Fruit fly (Drosophila melanogaster) whole organism, embryonic: ENCODE results near the gene Acp76A.

Experiments used
- CG17328 ChIP-seq: fragments of 200-800 bp; sonication (Bioruptor generic); IDR thresholded peaks from 2 replicates; pipeline ENCODE4 v1.3.6; 2022; ENCODE audit warnings: missing biosample characterization, missing genetic modification characterization
- CG2199 ChIP-seq: fragments of 200-800 bp; sonication (Bioruptor generic); IDR thresholded peaks from 3 replicates; pipeline ENCODE4 v1.3.6; 2022; ENCODE audit warnings: missing biosample characterization, missing genetic modification characterization
- CG43689 ChIP-seq: fragments of 200-800 bp; sonication (Bioruptor generic); IDR thresholded peaks from 2 replicates; pipeline ENCODE4 v1.3.6; 2022; ENCODE audit warnings: missing biosample characterization, missing genetic modification characterization
- CG6854 ChIP-seq: fragments of 200-800 bp; sonication (Bioruptor generic); optimal IDR thresholded peaks from 3 replicates; lab custom pipeline; 2017; ENCODE audit warnings: missing biosample characterization, mild to moderate bottlenecking, missing genetic modification characterization
- CG8359 ChIP-seq: fragments of 200-800 bp; sonication (Bioruptor generic); optimal IDR thresholded peaks from 2 replicates; lab custom pipeline; 2017; ENCODE audit warnings: missing biosample characterization, mild to moderate bottlenecking, missing genetic modification characterization, borderline replicate concordance
- CG9932 ChIP-seq: fragments of 200-800 bp; sonication (Bioruptor generic); IDR thresholded peaks from 2 replicates; pipeline ENCODE4 v1.3.6; 2022; ENCODE audit warnings: missing biosample characterization, missing genetic modification characterization
- D19A ChIP-seq: fragments of 200-800 bp; optimal IDR thresholded peaks from 3 replicates; lab custom pipeline; 2019; ENCODE audit warnings: missing biosample characterization, mild to moderate bottlenecking, missing genetic modification characterization, moderate library complexity
- Ets65A ChIP-seq: fragments of 200-800 bp; sonication (Bioruptor generic); peaks from one replicate; lab custom pipeline; 2016; ENCODE audit warnings: missing biosample characterization, missing genetic modification characterization
- Gug ChIP-seq: fragments of 200-800 bp; sonication (Bioruptor generic); IDR thresholded peaks from 4 replicates; pipeline ENCODE4 v1.3.6; 2022; ENCODE audit warnings: missing biosample characterization, missing genetic modification characterization
- HHEX ChIP-seq: fragments of 200-800 bp; sonication (Bioruptor generic); optimal IDR thresholded peaks from 3 replicates; lab custom pipeline; 2017; ENCODE audit warnings: missing biosample characterization, mild to moderate bottlenecking, missing genetic modification characterization, missing genetic modification reagents
- HLH54F ChIP-seq: fragments of 200-800 bp; sonication (Bioruptor generic); optimal IDR thresholded peaks from 3 replicates; lab custom pipeline; 2016; ENCODE audit warnings: missing biosample characterization, missing genetic modification characterization
- Hr78 ChIP-seq, 2 experiments: fragments of 200-800 bp in 1 of 2; fragments of >200 bp in 1 of 2; sonication (Bioruptor generic) in 1 of 2; optimal IDR thresholded peaks; 2 replicates each; lab custom pipeline; 2017 to 2019; ENCODE audit warnings: missing biosample characterization in 2 of 2, missing genetic modification characterization in 2 of 2, mild to moderate bottlenecking in 1 of 2, moderate library complexity in 1 of 2
- Med ChIP-seq: fragments of 200-800 bp; sonication (Bioruptor generic); peaks from one replicate; lab custom pipeline; 2016; ENCODE audit warnings: missing biosample characterization, missing genetic modification characterization, mild to moderate bottlenecking, inconsistent platforms, moderate library complexity
- Optix ChIP-seq: fragments of 200-800 bp; sonication (Bioruptor generic); IDR thresholded peaks from 3 replicates; pipeline ENCODE4 v1.3.6; 2022; ENCODE audit warnings: missing biosample characterization, missing genetic modification characterization
- Ptx1 ChIP-seq: fragments of 200-800 bp; sonication (Bioruptor generic); IDR thresholded peaks from 2 replicates; pipeline ENCODE4 v1.3.6; 2022; ENCODE audit warnings: missing biosample characterization, missing genetic modification characterization
- Rfx ChIP-seq: fragments of 200-800 bp; sonication (Bioruptor generic); IDR thresholded peaks from 2 replicates; pipeline ENCODE4 v1.3.6; 2022; ENCODE audit warnings: missing biosample characterization, missing genetic modification characterization
- Six4 ChIP-seq: fragments of 200-800 bp; sonication (Bioruptor generic); optimal IDR thresholded peaks from 2 replicates; lab custom pipeline; 2016; ENCODE audit warnings: missing biosample characterization, missing genetic modification characterization
- Usf ChIP-seq: fragments of 200-800 bp; sonication (Bioruptor generic); optimal IDR thresholded peaks from 2 replicates; lab custom pipeline; 2017; ENCODE audit warnings: missing genotype, missing biosample characterization, missing genetic modification characterization
- abd-A ChIP-seq: fragments of 200-800 bp; sonication (Bioruptor generic); optimal IDR thresholded peaks from 3 replicates; lab custom pipeline; 2019; ENCODE audit warnings: missing biosample characterization, mild to moderate bottlenecking, missing genetic modification characterization, moderate library complexity
- bcd ChIP-seq: fragments of 200-800 bp; sonication (Bioruptor generic); optimal IDR thresholded peaks from 2 replicates; lab custom pipeline; 2017; ENCODE audit warnings: missing biosample characterization, mild to moderate bottlenecking, missing genetic modification characterization
- btn ChIP-seq: fragments of 200-800 bp; sonication (Bioruptor generic); optimal IDR thresholded peaks from 2 replicates; lab custom pipeline; 2016; ENCODE audit warnings: missing biosample characterization, missing genetic modification characterization
- ci ChIP-seq: fragments of 200-800 bp; sonication (Bioruptor generic); IDR thresholded peaks from 3 replicates; pipeline ENCODE4 v1.3.6; 2022; ENCODE audit warnings: missing biosample characterization, missing genetic modification characterization
- crol ChIP-seq: fragments of 200-800 bp; sonication (Bioruptor generic); IDR thresholded peaks from 2 replicates; pipeline ENCODE4 v1.3.6; 2022; ENCODE audit warnings: missing biosample characterization, missing genetic modification characterization
- ems ChIP-seq: fragments of 200-800 bp; sonication (Bioruptor generic); optimal IDR thresholded peaks from 3 replicates; lab custom pipeline; 2016; ENCODE audit warnings: missing biosample characterization, missing genetic modification characterization
- hth ChIP-seq: fragments of >200 bp; optimal IDR thresholded peaks from 2 replicates; lab custom pipeline; 2017; ENCODE audit warnings: inconsistent platforms
- lab ChIP-seq: fragments of 200-800 bp; sonication (Bioruptor generic); optimal IDR thresholded peaks from 3 replicates; lab custom pipeline; 2017; ENCODE audit warnings: missing biosample characterization, missing genetic modification characterization, mild to moderate bottlenecking, moderate library complexity, missing genetic modification reagents
- nom ChIP-seq: fragments of 200-800 bp; sonication (Bioruptor generic); optimal IDR thresholded peaks from 2 replicates; lab custom pipeline; 2017; ENCODE audit warnings: missing biosample characterization, missing genetic modification characterization, mild to moderate bottlenecking, moderate library complexity, missing genetic modification reagents
- pum ChIP-seq: fragments of 200-800 bp; sonication (Bioruptor generic); optimal IDR thresholded peaks from 2 replicates; lab custom pipeline; 2016; ENCODE audit warnings: missing biosample characterization, missing genetic modification characterization
- row ChIP-seq: fragments of 200-800 bp; sonication (Bioruptor generic); IDR thresholded peaks from 3 replicates; pipeline ENCODE4 v1.3.6; 2022; ENCODE audit warnings: missing biosample characterization, missing genetic modification characterization
- salm ChIP-seq: fragments of 200-800 bp; sonication (Bioruptor generic); optimal IDR thresholded peaks from 2 replicates; lab custom pipeline; 2018; ENCODE audit warnings: missing biosample characterization, mild to moderate bottlenecking, missing genetic modification characterization
- sd ChIP-seq: fragments of 200-800 bp; sonication (Bioruptor generic); optimal IDR thresholded peaks from 3 replicates; lab custom pipeline; 2018; ENCODE audit warnings: missing biosample characterization, mild to moderate bottlenecking, missing genetic modification characterization, moderate library complexity
- sens ChIP-seq: fragments of 200-800 bp; sonication (Bioruptor generic); peaks from one replicate; lab custom pipeline; 2016; ENCODE audit warnings: missing biosample characterization, missing genetic modification characterization
- sens-2 ChIP-seq: fragments of 200-800 bp; sonication (Bioruptor generic); IDR thresholded peaks from 2 replicates; pipeline ENCODE4 v1.3.6; 2022; ENCODE audit warnings: missing biosample characterization, missing genetic modification characterization
- sr ChIP-seq: fragments of 200-800 bp; sonication (Bioruptor generic); IDR thresholded peaks from 3 replicates; pipeline ENCODE4 v1.3.6; 2022; ENCODE audit warnings: missing biosample characterization, missing genetic modification characterization
- tap ChIP-seq: fragments of 200-800 bp; optimal IDR thresholded peaks from 3 replicates; lab custom pipeline; 2019; ENCODE audit warnings: missing biosample characterization, mild to moderate bottlenecking, missing genetic modification characterization, moderate library complexity
- zfh1 ChIP-seq: fragments of 200-800 bp; sonication (Bioruptor generic); IDR thresholded peaks from 3 replicates; pipeline ENCODE4 v1.3.6; 2022; ENCODE audit warnings: missing biosample characterization, missing genetic modification characterization

Gene Acp76A

dm6 chr3L:19024800-19025199 is 27.0 kb downstream of the Acp76A start (continued):
- peak; percentile 86 for TF ChIP-seq btn (GFP tag; lab: Kevin White, UChicago)
- peak; percentile 60 for TF ChIP-seq pum (GFP tag; lab: Kevin White, UChicago)
- TF ChIP-seq salm (tag; lab: Kevin White, UChicago): no peak
- peak; percentile 73 for TF ChIP-seq bcd (GFP tag; lab: Kevin White, UChicago)
- TF ChIP-seq tap (tag; lab: Kevin White, UChicago): no peak
- peak; percentile 83 for TF ChIP-seq Optix (GFP tag; lab: Robert Waterston, UW)
- peak in 1 of 2 experiments; percentile 50 for TF ChIP-seq Hr78 (GFP tag; optimal IDR thresholded peaks at IDR 0.05; lab: Kevin White, UChicago)
- peak; percentile 52 for TF ChIP-seq Six4
- TF ChIP-seq hth (lab: Kevin White, UChicago): no peak
- TF ChIP-seq CG9932 (GFP tag; lab: Robert Waterston, UW): 0 out of 2 replicates have a peak, but pooled peaks have one; percentile 36
- TF ChIP-seq row (GFP tag; lab: Robert Waterston, UW): peak; percentile 85
- TF ChIP-seq Ptx1 (GFP tag; lab: Robert Waterston, UW): peak; percentile 73
- TF ChIP-seq, all 482 proteins: peak for 338

DNA sequence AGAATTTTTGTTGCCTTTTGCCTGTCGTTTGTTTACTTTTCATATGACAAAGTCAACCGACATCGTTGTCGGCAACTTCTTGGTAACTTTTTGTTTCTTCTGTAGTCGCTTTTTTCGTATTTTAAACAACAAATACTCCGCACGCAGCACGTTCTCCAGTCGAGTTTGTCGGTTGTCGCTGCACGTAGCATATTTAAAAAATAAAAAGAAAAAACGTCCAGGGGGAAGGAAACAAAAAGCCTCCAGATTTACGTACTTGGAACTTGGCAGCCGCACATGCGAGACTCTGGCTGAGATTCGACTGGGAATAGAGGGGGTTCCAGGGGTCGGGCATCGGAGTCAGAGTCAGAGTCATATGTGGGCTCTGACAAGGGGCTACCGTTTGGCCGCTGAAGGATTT is 30.1 kb downstream of the Acp76A start:
- TF ChIP-seq ems (GFP tag; lab: Kevin White, UChicago): no peak
- no peak for TF ChIP-seq sens-2 (GFP tag; lab: Robert Waterston, UW)
- TF ChIP-seq CG6854 (GFP tag; lab: Kevin White, UChicago): no peak
- TF ChIP-seq nom (GFP tag; lab: Kevin White, UChicago): peak; percentile 68
- TF ChIP-seq sens (GFP tag; lab: Kevin White, UChicago): peak; percentile 0
- no peak for TF ChIP-seq Rfx (GFP tag; lab: Robert Waterston, UW)
- TF ChIP-seq CG43689 (GFP tag; lab: Robert Waterston, UW): no peak
- peak; percentile 5 for TF ChIP-seq Med
- TF ChIP-seq Gug: no peak
- TF ChIP-seq CG17328 (GFP tag; lab: Robert Waterston, UW): no peak
- TF ChIP-seq D19A (tag; lab: Kevin White, UChicago): no peak
- TF ChIP-seq Ets65A: peak; percentile 74
- TF ChIP-seq, all 482 proteins: peak for 4

dm6 chr3L:19020467-19020866 is 31.4 kb downstream of the Acp76A start:
- TF ChIP-seq Rfx (GFP tag; lab: Robert Waterston, UW) (0 out of 2 replicates have a peak, but pooled peaks have one; percentile 11), CG2199 (peak; percentile 71; the same call in 1 of the 3 replicates), Usf (GFP tag; lab: Kevin White, UChicago) (no peak), HHEX (GFP tag; lab: Kevin White, UChicago) (peak; percentile 1), abd-A (tag; lab: Kevin White, UChicago) (peak; percentile 3), CG8359 (GFP tag; lab: Kevin White, UChicago) (no peak), ci (GFP tag; lab: Robert Waterston, UW) (0 out of 3 replicates have a peak, but pooled peaks have one; percentile 25), Med (peak; percentile 69), lab (GFP tag; lab: Kevin White, UChicago) (peak; percentile 14), sd (tag; lab: Kevin White, UChicago) (peak; percentile 31), HLH54F (GFP tag; lab: Kevin White, UChicago) (no peak), zfh1 (GFP tag; lab: Robert Waterston, UW) (0 out of 3 replicates have a peak, but pooled peaks have one; percentile 26), sr (GFP tag; lab: Robert Waterston, UW) (peak; percentile 64), Hr78 (GFP tag; optimal IDR thresholded peaks at IDR 0.05; lab: Kevin White, UChicago) (no peak), crol (GFP tag; lab: Robert Waterston, UW) (0 out of 2 replicates have a peak, but pooled peaks have one; percentile 6), Ets65A (peak; percentile 56)
